Fruit fly (Drosophila melanogaster) Kc167 (cell line): ENCODE measurements around the gene lush.

Experiments used
- Myc ChIP-seq: fragments of >200 bp; optimal IDR thresholded peaks from 2 replicates; lab custom pipeline; 2017; ENCODE audit warnings: missing external identifiers
- Sin3A ChIP-seq: fragments of >200 bp; optimal IDR thresholded peaks from 2 replicates; lab custom pipeline; 2018; ENCODE audit warnings: missing external identifiers
- h ChIP-seq: fragments of >200 bp; optimal IDR thresholded peaks from 3 replicates; lab custom pipeline; 2018; ENCODE audit warnings: missing external identifiers
- insv ChIP-seq: fragments of >200 bp; optimal IDR thresholded peaks from 3 replicates; lab custom pipeline; 2018; ENCODE audit warnings: missing external identifiers
- psq ChIP-seq: fragments of >200 bp; optimal IDR thresholded peaks from 2 replicates; lab custom pipeline; 2017; ENCODE audit warnings: missing external identifiers
- ttk ChIP-seq: sonication (Bioruptor generic); optimal IDR thresholded peaks from 2 replicates; lab custom pipeline; 2017; ENCODE audit warnings: missing external identifiers

- no peak for TF ChIP-seq psq (lab: Kevin White, UChicago)
- no peak for TF ChIP-seq Sin3A (lab: Kevin White, UChicago)
- no peak for TF ChIP-seq ttk (lab: Kevin White, UChicago)
- no peak for TF ChIP-seq h (lab: Kevin White, UChicago)
- TF ChIP-seq insv (lab: Kevin White, UChicago): no peak
- no peak for TF ChIP-seq Myc (lab: Kevin White, UChicago)
Measured at dm6 chr3L:19557996-19558375, 47.9 kb downstream of the lush start.
